Fruit fly (Drosophila melanogaster) whole organism, embryonic: Measurements from ENCODE around the gene Eaat2.

Experiments used
- Asciz ChIP-seq: fragments of 200-800 bp; sonication (Bioruptor generic); optimal IDR thresholded peaks from 2 replicates; lab custom pipeline; 2017; ENCODE audit warnings: missing biosample characterization, mild to moderate bottlenecking, missing genetic modification characterization, missing genetic modification reagents
- CG10274 ChIP-seq: fragments of 200-800 bp; sonication (Bioruptor generic); optimal IDR thresholded peaks from 3 replicates; lab custom pipeline; 2017; ENCODE audit warnings: missing biosample characterization, mild to moderate bottlenecking, missing genetic modification characterization
- CG10366 ChIP-seq: fragments of 200-800 bp; sonication (Bioruptor generic); IDR thresholded peaks from 2 replicates; pipeline ENCODE4 v1.3.6; 2022; ENCODE audit warnings: missing biosample characterization, missing genetic modification characterization
- CG11085 ChIP-seq: fragments of 200-800 bp; sonication (Bioruptor generic); IDR thresholded peaks from 2 replicates; pipeline ENCODE4 v1.3.6; 2022; ENCODE audit warnings: missing biosample characterization, missing genetic modification characterization
- CG11247 ChIP-seq: fragments of 200-800 bp; sonication (Bioruptor generic); IDR thresholded peaks from 2 replicates; pipeline ENCODE4 v1.3.6; 2022; ENCODE audit warnings: missing biosample characterization, missing genetic modification characterization
- CG11560 ChIP-seq: fragments of 200-800 bp; sonication (Bioruptor generic); IDR thresholded peaks from 3 replicates; pipeline ENCODE4 v1.3.6; 2022; ENCODE audit warnings: missing biosample characterization, missing genetic modification characterization
- CG12744 ChIP-seq: fragments of 200-800 bp; sonication (Bioruptor generic); optimal IDR thresholded peaks from 2 replicates; lab custom pipeline; 2016; ENCODE audit warnings: missing biosample characterization, missing genetic modification characterization
- CG13123 ChIP-seq: fragments of 200-800 bp; sonication (Bioruptor generic); optimal IDR thresholded peaks from 2 replicates; lab custom pipeline; 2016; ENCODE audit warnings: missing biosample characterization, missing genetic modification characterization
- CG13287 ChIP-seq: fragments of 200-800 bp; sonication (Bioruptor generic); IDR thresholded peaks from 2 replicates; pipeline ENCODE4 v1.3.6; 2022; ENCODE audit warnings: missing biosample characterization, missing genetic modification characterization; ENCODE audit not compliant: partially characterized antibody
- CG14965 ChIP-seq: fragments of 200-800 bp; sonication (Bioruptor generic); optimal IDR thresholded peaks from 2 replicates; lab custom pipeline; 2016; ENCODE audit warnings: missing biosample characterization, missing genetic modification characterization, borderline replicate concordance
- CG15514 ChIP-seq: fragments of 200-800 bp; sonication (Bioruptor generic); optimal IDR thresholded peaks from 3 replicates; lab custom pipeline; 2017; ENCODE audit warnings: missing biosample characterization, missing genetic modification characterization, mild to moderate bottlenecking, moderate library complexity, missing genetic modification reagents
- CG15696 ChIP-seq: fragments of 200-800 bp; sonication (Bioruptor generic); optimal IDR thresholded peaks from 2 replicates; lab custom pipeline; 2019; ENCODE audit warnings: missing biosample characterization, mild to moderate bottlenecking, missing genetic modification characterization, moderate library complexity
- CG18262 ChIP-seq: fragments of 200-800 bp; optimal IDR thresholded peaks from 3 replicates; lab custom pipeline; 2019; ENCODE audit warnings: missing biosample characterization, mild to moderate bottlenecking, missing genetic modification characterization, moderate library complexity
- CG2129 ChIP-seq: fragments of 200-800 bp; sonication (Bioruptor generic); IDR thresholded peaks from 2 replicates; pipeline ENCODE4 v1.3.6; 2022; ENCODE audit warnings: missing biosample characterization, missing genetic modification characterization; ENCODE audit not compliant: partially characterized antibody
- CG3838 ChIP-seq: fragments of 200-800 bp; sonication (Bioruptor generic); optimal IDR thresholded peaks from 3 replicates; lab custom pipeline; 2016; ENCODE audit warnings: missing biosample characterization, missing genetic modification characterization
- CG5953 ChIP-seq: fragments of 200-800 bp; sonication (Bioruptor generic); IDR thresholded peaks from 2 replicates; pipeline ENCODE4 v1.3.6; 2022; ENCODE audit warnings: missing biosample characterization, missing genetic modification characterization
- CG6689 ChIP-seq: fragments of 200-800 bp; sonication (Bioruptor generic); IDR thresholded peaks from 2 replicates; pipeline ENCODE4 v1.3.6; 2022; ENCODE audit warnings: missing biosample characterization, missing genetic modification characterization
- CG7839 ChIP-seq: fragments of 200-800 bp; sonication (Bioruptor generic); optimal IDR thresholded peaks from 3 replicates; lab custom pipeline; 2018; ENCODE audit warnings: missing biosample characterization, mild to moderate bottlenecking, missing genetic modification characterization, moderate library complexity
- CG8359 ChIP-seq: fragments of 200-800 bp; sonication (Bioruptor generic); optimal IDR thresholded peaks from 2 replicates; lab custom pipeline; 2017; ENCODE audit warnings: missing biosample characterization, mild to moderate bottlenecking, missing genetic modification characterization, borderline replicate concordance
- CG9817 ChIP-seq: fragments of 200-800 bp; sonication (Bioruptor generic); optimal IDR thresholded peaks from 2 replicates; lab custom pipeline; 2018; ENCODE audit warnings: missing biosample characterization, mild to moderate bottlenecking, missing genetic modification characterization, moderate library complexity
- Drgx ChIP-seq: fragments of 200-800 bp; sonication (Bioruptor generic); IDR thresholded peaks from 2 replicates; pipeline ENCODE4 v1.3.6; 2022; ENCODE audit warnings: missing biosample characterization, missing genetic modification characterization
- E2f1 ChIP-seq: fragments of 200-800 bp; sonication (Bioruptor generic); IDR thresholded peaks from 2 replicates; pipeline ENCODE4 v1.3.6; 2022; ENCODE audit warnings: missing biosample characterization, missing genetic modification characterization
- Hmr ChIP-seq: fragments of 200-800 bp; sonication (Bioruptor generic); optimal IDR thresholded peaks from 3 replicates; lab custom pipeline; 2017; ENCODE audit warnings: mild to moderate bottlenecking, missing biosample characterization, missing genetic modification reagents, missing genetic modification characterization
- Myb ChIP-seq: fragments of 200-800 bp; sonication (Bioruptor generic); optimal IDR thresholded peaks from 2 replicates; lab custom pipeline; 2016; ENCODE audit warnings: missing biosample characterization, missing genetic modification characterization
- Opbp ChIP-seq: fragments of 200-800 bp; sonication (Bioruptor generic); IDR thresholded peaks from 3 replicates; pipeline ENCODE4 v1.3.6; 2022; ENCODE audit warnings: missing biosample characterization, missing genetic modification characterization; ENCODE audit not compliant: partially characterized antibody
- Six4 ChIP-seq: fragments of 200-800 bp; sonication (Bioruptor generic); optimal IDR thresholded peaks from 2 replicates; lab custom pipeline; 2016; ENCODE audit warnings: missing biosample characterization, missing genetic modification characterization
- Sox102F ChIP-seq: fragments of 200-800 bp; sonication (Bioruptor generic); optimal IDR thresholded peaks from 2 replicates; lab custom pipeline; 2018; ENCODE audit warnings: missing biosample characterization, mild to moderate bottlenecking, missing genetic modification characterization, moderate library complexity
- Spps ChIP-seq: fragments of 200-800 bp; sonication (Bioruptor generic); optimal IDR thresholded peaks from 2 replicates; lab custom pipeline; 2018; ENCODE audit warnings: missing biosample characterization, mild to moderate bottlenecking, missing genetic modification characterization
- abd-A ChIP-seq: fragments of 200-800 bp; sonication (Bioruptor generic); optimal IDR thresholded peaks from 3 replicates; lab custom pipeline; 2019; ENCODE audit warnings: missing biosample characterization, mild to moderate bottlenecking, missing genetic modification characterization, moderate library complexity
- amos ChIP-seq: fragments of 200-800 bp; sonication (Bioruptor generic); IDR thresholded peaks from 2 replicates; pipeline ENCODE4 v1.3.6; 2022; ENCODE audit warnings: missing biosample characterization, missing genetic modification characterization; ENCODE audit not compliant: partially characterized antibody
- ara ChIP-seq: fragments of 200-800 bp; sonication (Bioruptor generic); IDR thresholded peaks from 2 replicates; pipeline ENCODE4 v1.3.6; 2022; ENCODE audit warnings: missing biosample characterization, missing genetic modification characterization
- bcd ChIP-seq: fragments of 200-800 bp; sonication (Bioruptor generic); optimal IDR thresholded peaks from 2 replicates; lab custom pipeline; 2017; ENCODE audit warnings: missing biosample characterization, mild to moderate bottlenecking, missing genetic modification characterization
- caup ChIP-seq: fragments of 200-800 bp; sonication (Bioruptor generic); optimal IDR thresholded peaks from 3 replicates; lab custom pipeline; 2017; ENCODE audit warnings: missing biosample characterization, mild to moderate bottlenecking, missing genetic modification characterization, moderate library complexity; ENCODE audit not compliant: severe bottlenecking
- da ChIP-seq: fragments of 200-800 bp; sonication (Bioruptor generic); optimal IDR thresholded peaks from 2 replicates; lab custom pipeline; 2016; ENCODE audit warnings: missing biosample characterization, missing genetic modification characterization
- eve ChIP-seq, 2 experiments: fragments of >200 bp; optimal IDR thresholded peaks; 2 replicates each; lab custom pipeline; 2017; ENCODE audit warnings: missing biosample characterization in 2 of 2, missing genetic modification characterization in 2 of 2
- fd3F ChIP-seq: fragments of 200-800 bp; sonication (Bioruptor generic); optimal IDR thresholded peaks from 2 replicates; lab custom pipeline; 2018; ENCODE audit warnings: missing biosample characterization, mild to moderate bottlenecking, missing genetic modification characterization, moderate library complexity
- fd96Cb ChIP-seq: fragments of 200-800 bp; sonication (Bioruptor generic); optimal IDR thresholded peaks from 2 replicates; lab custom pipeline; 2018; ENCODE audit warnings: missing biosample characterization, mild to moderate bottlenecking, missing genetic modification characterization, moderate library complexity
- hth ChIP-seq: fragments of >200 bp; optimal IDR thresholded peaks from 2 replicates; lab custom pipeline; 2017; ENCODE audit warnings: inconsistent platforms
- lab ChIP-seq: fragments of 200-800 bp; sonication (Bioruptor generic); optimal IDR thresholded peaks from 3 replicates; lab custom pipeline; 2017; ENCODE audit warnings: missing biosample characterization, missing genetic modification characterization, mild to moderate bottlenecking, moderate library complexity, missing genetic modification reagents
- nau ChIP-seq: fragments of 200-800 bp; sonication (Bioruptor generic); optimal IDR thresholded peaks from 3 replicates; lab custom pipeline; 2017; ENCODE audit warnings: missing biosample characterization, mild to moderate bottlenecking, missing genetic modification characterization, missing genetic modification reagents
- odd ChIP-seq: fragments of 200-800 bp; sonication (Bioruptor generic); optimal IDR thresholded peaks from 2 replicates; lab custom pipeline; 2017; ENCODE audit warnings: missing biosample characterization, mild to moderate bottlenecking, missing genetic modification characterization
- pan ChIP-seq, 4 experiments: fragments of >200 bp in 3 of 4; fragments of 200-800 bp in 1 of 4; sonication (Bioruptor generic) in 1 of 4; optimal IDR thresholded peaks in 3 of 4; IDR thresholded peaks in 1 of 4; 2 replicates each; pipeline versions ENCODE4 v1.3.6 to Lab custom; 2017 to 2022; ENCODE audit warnings: missing biosample characterization in 2 of 4, missing genetic modification characterization in 2 of 4, mixed read lengths in 1 of 4
- pnt ChIP-seq: fragments of 200-800 bp; sonication (Bioruptor generic); optimal IDR thresholded peaks from 3 replicates; lab custom pipeline; 2016; ENCODE audit warnings: missing biosample characterization, missing genetic modification characterization
- pzg ChIP-seq: fragments of 200-800 bp; sonication (Bioruptor generic); optimal IDR thresholded peaks from 3 replicates; lab custom pipeline; 2018; ENCODE audit warnings: missing biosample characterization, mild to moderate bottlenecking, missing genetic modification characterization, moderate library complexity
- repo ChIP-seq: fragments of 200-800 bp; sonication (Bioruptor generic); optimal IDR thresholded peaks from 2 replicates; lab custom pipeline; 2016; ENCODE audit warnings: missing biosample characterization, missing genetic modification characterization
- tap ChIP-seq: fragments of 200-800 bp; optimal IDR thresholded peaks from 3 replicates; lab custom pipeline; 2019; ENCODE audit warnings: missing biosample characterization, mild to moderate bottlenecking, missing genetic modification characterization, moderate library complexity
- tgo ChIP-seq: fragments of 200-800 bp; sonication (Bioruptor generic); IDR thresholded peaks from 3 replicates; pipeline ENCODE4 v1.3.6; 2022; ENCODE audit warnings: missing biosample characterization, missing genetic modification characterization
- trem ChIP-seq: fragments of 200-800 bp; optimal IDR thresholded peaks from 3 replicates; lab custom pipeline; 2019; ENCODE audit warnings: missing biosample characterization, mild to moderate bottlenecking, missing genetic modification characterization, moderate library complexity
- trh ChIP-seq: fragments of 200-800 bp; sonication (Bioruptor generic); optimal IDR thresholded peaks from 2 replicates; lab custom pipeline; 2016; ENCODE audit warnings: missing biosample characterization, missing genetic modification characterization
- twi ChIP-seq: fragments of 200-800 bp; optimal IDR thresholded peaks from 2 replicates; lab custom pipeline; 2019; ENCODE audit warnings: missing biosample characterization, mild to moderate bottlenecking, missing genetic modification characterization, moderate library complexity

Gene Eaat2

dm6 chr2L:715489-715849, 28.7 kb downstream of the Eaat2 start (continued):
- TF ChIP-seq odd (GFP tag; lab: Kevin White, UChicago): peak; percentile 71
- TF ChIP-seq CG2129: no peak
- peak; percentile 78 for TF ChIP-seq CG13123
- peak; percentile 33 for TF ChIP-seq caup (GFP tag; lab: Kevin White, UChicago)
- peak; percentile 53 for TF ChIP-seq CG3838
- TF ChIP-seq fd96Cb (tag; lab: Kevin White, UChicago): peak; percentile 91
- TF ChIP-seq Drgx (GFP tag; lab: Robert Waterston, UW): peak; percentile 98
- peak; percentile 84 for TF ChIP-seq CG10366 (GFP tag; lab: Robert Waterston, UW)
- TF ChIP-seq CG15696: peak; percentile 64
- TF ChIP-seq Spps (tag; lab: Kevin White, UChicago): peak; percentile 86
- TF ChIP-seq CG15514: no peak
- peak; percentile 14 for TF ChIP-seq CG10274 (GFP tag; lab: Kevin White, UChicago)
- TF ChIP-seq bcd (GFP tag; lab: Kevin White, UChicago): peak; percentile 82
- no peak for TF ChIP-seq eve (GFP tag; optimal IDR thresholded peaks at IDR 0.05; lab: Kevin White, UChicago)
- peak; percentile 75 for TF ChIP-seq CG8359
- no peak for TF ChIP-seq amos
- peak; percentile 93 for TF ChIP-seq CG18262 (tag; lab: Kevin White, UChicago)
- TF ChIP-seq tgo (GFP tag; lab: Robert Waterston, UW): peak; percentile 81
- TF ChIP-seq CG9817 (tag; lab: Kevin White, UChicago): peak; percentile 43
- TF ChIP-seq trem (tag; lab: Kevin White, UChicago): peak; percentile 88
- TF ChIP-seq CG6689 (GFP tag; lab: Robert Waterston, UW): peak; percentile 85
- peak; percentile 84 for TF ChIP-seq E2f1 (GFP tag; lab: Robert Waterston, UW)
- peak; percentile 93 for TF ChIP-seq ara (GFP tag; lab: Robert Waterston, UW)
- peak; percentile 74 for TF ChIP-seq tap (tag; lab: Kevin White, UChicago)
- no peak for TF ChIP-seq pan (optimal IDR thresholded peaks at IDR 0.05; lab: Kevin White, UChicago)
- TF ChIP-seq pan (GFP tag; optimal IDR thresholded peaks at IDR 0.05 in 1 of 2, IDR thresholded peaks at IDR 0.05 in 1 of 2): peak in 1 of 2 experiments; percentile 87
- peak; percentile 59 for TF ChIP-seq da (GFP tag; lab: Kevin White, UChicago)
- TF ChIP-seq CG14965 (GFP tag; lab: Kevin White, UChicago): peak; percentile 63
- peak; percentile 76 for TF ChIP-seq lab
- TF ChIP-seq fd3F: no peak
- TF ChIP-seq pnt (GFP tag; lab: Kevin White, UChicago): peak; percentile 87
- TF ChIP-seq nau: peak; percentile 75
- no peak for TF ChIP-seq CG11247 (GFP tag; lab: Robert Waterston, UW)
- peak; percentile 49 for TF ChIP-seq trh (GFP tag; lab: Kevin White, UChicago)
- TF ChIP-seq Six4 (GFP tag; lab: Kevin White, UChicago): peak; percentile 80
- peak; percentile 87 for TF ChIP-seq CG5953 (GFP tag; lab: Robert Waterston, UW)
- TF ChIP-seq Hmr: peak; percentile 53
- TF ChIP-seq CG11560 (tag; lab: Robert Waterston, UW): peak; percentile 66; the same call in 1 of the 3 replicates
- peak; percentile 86 for TF ChIP-seq CG7839 (tag; lab: Kevin White, UChicago)
- TF ChIP-seq CG11085: no peak
- no peak for TF ChIP-seq Opbp (GFP tag; lab: Robert Waterston, UW)
- peak; percentile 75 for TF ChIP-seq repo (GFP tag; lab: Kevin White, UChicago)
- TF ChIP-seq twi (tag; lab: Kevin White, UChicago): peak; percentile 56
- no peak for TF ChIP-seq hth
- peak; percentile 85 for TF ChIP-seq Asciz (GFP tag; lab: Kevin White, UChicago)
- peak; percentile 51 for TF ChIP-seq CG12744
- TF ChIP-seq CG13287 (GFP tag; lab: Robert Waterston, UW): no peak
- TF ChIP-seq abd-A (tag; lab: Kevin White, UChicago): no peak
- no peak for TF ChIP-seq pzg (GFP tag; lab: Kevin White, UChicago)
- TF ChIP-seq Myb (GFP tag; lab: Kevin White, UChicago): peak; percentile 59
- peak; percentile 95 for TF ChIP-seq Sox102F (GFP tag; lab: Kevin White, UChicago)
